Worm (Caenorhabditis elegans): ENCODE measurements around the gene C10C6.7.

DNA sequence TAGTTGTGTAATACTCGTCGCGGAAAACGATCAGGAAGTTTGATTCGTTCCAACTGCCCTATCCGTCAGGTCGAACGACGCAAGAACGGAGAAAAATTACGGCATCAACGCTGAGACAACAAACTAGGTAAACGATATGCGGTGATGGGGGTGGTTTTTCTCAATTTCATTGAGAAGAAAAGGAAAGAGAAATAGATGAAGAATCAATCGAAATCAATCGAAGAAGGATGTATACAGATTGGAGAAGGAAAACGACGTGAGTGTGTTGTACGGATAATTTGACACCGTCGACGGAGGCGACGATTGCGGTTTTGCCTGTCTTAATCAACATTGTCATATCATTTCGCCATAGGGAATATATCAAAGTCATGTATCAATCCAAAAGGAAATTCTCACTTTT lies 26.6 kb upstream of the C10C6.7 start:
- no peak for TF ChIP-seq him-1 (tag; optimal IDR thresholded peaks at IDR 0.05)
- no peak for TF ChIP-seq dao-5 (tag; optimal IDR thresholded peaks at IDR 0.05)
- TF ChIP-seq W03F9.2 (tag; optimal IDR thresholded peaks at IDR 0.05) = no peak
